Fruit fly (Drosophila melanogaster): ENCODE data around the gene Hsc70-4.

The Hsc70-4 gene

dm6 chr3R:15277926-15278869 lies 35.7 kb downstream of the Hsc70-4 start, which contains the start of the genes MRG15 and Tm1 (continued):
- TF ChIP-seq CG17802 (tag; optimal IDR thresholded peaks at IDR 0.05) (no peak), CG2120 (GFP tag; optimal IDR thresholded peaks at IDR 0.05) (peak; percentile 9), Asciz (GFP tag; optimal IDR thresholded peaks at IDR 0.05) (no peak), ato (GFP tag; IDR thresholded peaks at IDR 0.05; ENCODE audit: partially characterized antibody) (peak; percentile 56), CG6654 (GFP tag; optimal IDR thresholded peaks at IDR 0.05) (no peak), sens (GFP tag) (peak; percentile 79), CG12659 (GFP tag; optimal IDR thresholded peaks at IDR 0.05) (peak; percentile 17), CG14965 (GFP tag; optimal IDR thresholded peaks at IDR 0.05; ENCODE audit: borderline replicate concordance) (no peak), exex (tag; optimal IDR thresholded peaks at IDR 0.05) (peak; percentile 45), usp (GFP tag; optimal IDR thresholded peaks at IDR 0.05) (no peak), CG17328 (GFP tag; IDR thresholded peaks at IDR 0.05) (no peak), Myb (GFP tag; optimal IDR thresholded peaks at IDR 0.05) (no peak), CG16813 (GFP tag; IDR thresholded peaks at IDR 0.05; ENCODE audit: partially characterized antibody) (peak; percentile 65), CG1603 (tag; optimal IDR thresholded peaks at IDR 0.05) (peak; percentile 55), jumu (GFP tag; optimal IDR thresholded peaks at IDR 0.05) (peak; percentile 27), Dref (GFP tag; IDR thresholded peaks at IDR 0.05) (peak; percentile 77), Awh (GFP tag; IDR thresholded peaks at IDR 0.05) (no peak), ro (GFP tag; IDR thresholded peaks at IDR 0.05) (no peak), CG8290 (GFP tag; optimal IDR thresholded peaks at IDR 0.05) (no peak), CG8290 (tag; optimal IDR thresholded peaks at IDR 0.05) (peak in 1 of 2 experiments; percentile 30), CG12391 (tag; optimal IDR thresholded peaks at IDR 0.05) (no peak), CG12942 (GFP tag; optimal IDR thresholded peaks at IDR 0.05) (no peak), Gsc (GFP tag; IDR thresholded peaks at IDR 0.05) (no peak), sna (GFP tag; IDR thresholded peaks at IDR 0.05; ENCODE audit: partially characterized antibody) (peak; percentile 37), Eip74EF (GFP tag; optimal IDR thresholded peaks at IDR 0.05) (no peak), CG34224 (GFP tag; IDR thresholded peaks at IDR 0.05; ENCODE audit: partially characterized antibody) (peak; percentile 54), Bgb (GFP tag; IDR thresholded peaks at IDR 0.05; ENCODE audit: partially characterized antibody) (peak; percentile 71), CG4282 (GFP tag; optimal IDR thresholded peaks at IDR 0.05) (no peak), dpn (GFP tag; optimal IDR thresholded peaks at IDR 0.05) (peak; percentile 0 to 22), vvl (GFP tag; IDR thresholded peaks at IDR 0.05) (peak; percentile 27; the same call in 1 of the 2 replicates), tgo (GFP tag; IDR thresholded peaks at IDR 0.05) (no peak), zen (tag; optimal IDR thresholded peaks at IDR 0.05) (peak; percentile 77), lilli (GFP tag; optimal IDR thresholded peaks at IDR 0.05) (peak; percentile 32), HmgZ (tag; optimal IDR thresholded peaks at IDR 0.05) (peak; percentile 40), Kr (GFP tag; optimal IDR thresholded peaks at IDR 0.05) (no peak), CG14710 (tag; optimal IDR thresholded peaks at IDR 0.05) (peak; percentile 19), en (GFP tag; optimal IDR thresholded peaks at IDR 0.05) (no peak), Rfx (GFP tag; IDR thresholded peaks at IDR 0.05) (0 out of 2 replicates have a peak, but pooled peaks have one; percentile 38), Fer1 (GFP tag; optimal IDR thresholded peaks at IDR 0.05) (peak; percentile 2), Oaz (GFP tag; IDR thresholded peaks at IDR 0.05) (no peak), Dp (GFP tag; optimal IDR thresholded peaks at IDR 0.05) (peak; percentile 88), Sin3A (optimal IDR thresholded peaks at IDR 0.05) (peak; percentile 50), CG3847 (GFP tag; IDR thresholded peaks at IDR 0.05) (peak; percentile 31; the same call in 1 of the 2 replicates), dimm (GFP tag; IDR thresholded peaks at IDR 0.05) (no peak), Opbp (GFP tag; IDR thresholded peaks at IDR 0.05; ENCODE audit: partially characterized antibody) (peak; percentile 72; the same call in 2 of the 3 replicates), bigmax (GFP tag; optimal IDR thresholded peaks at IDR 0.05) (no peak), Scr (GFP tag; IDR thresholded peaks at IDR 0.05; ENCODE audit: partially characterized antibody) (peak; percentile 73), Sry-δ (GFP tag; optimal IDR thresholded peaks at IDR 0.05) (peak; percentile 37)
